Fruit fly (Drosophila melanogaster): ENCODE results near the gene dnk.

The dnk gene

DNA sequence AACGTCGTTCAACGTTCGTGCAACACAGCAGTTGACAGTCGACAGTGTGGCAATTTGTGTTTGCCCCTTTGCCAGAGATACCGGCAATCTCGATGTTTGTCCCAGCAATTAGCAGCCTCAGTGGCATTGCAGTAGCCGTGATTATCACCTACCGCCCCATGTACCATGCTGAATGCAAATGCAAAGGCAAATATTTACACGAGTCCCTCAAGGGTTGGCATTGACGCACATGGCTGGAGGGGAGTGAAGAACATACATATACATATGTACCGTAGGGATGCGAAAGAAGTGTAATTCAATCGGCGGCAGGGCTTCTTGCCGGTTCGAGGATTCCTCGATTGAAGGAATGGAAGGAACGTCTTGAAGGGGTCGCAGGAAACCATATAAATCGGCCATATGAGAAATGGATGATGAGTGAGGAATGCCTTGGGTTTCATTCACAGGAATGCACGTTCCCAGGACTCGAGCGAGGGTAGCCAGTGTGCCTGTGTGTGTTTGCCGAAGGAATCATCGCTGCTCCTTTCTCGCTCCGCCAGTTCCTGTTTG, 19.2 kb downstream of the dnk start (continued):
- TF ChIP-seq chinmo (GFP tag; IDR thresholded peaks at IDR 0.05; ENCODE audit: partially characterized antibody) (0 out of 4 replicates have a peak, but pooled peaks have one; percentile 23), CG18011 (GFP tag; optimal IDR thresholded peaks at IDR 0.05) (no peak), CG32532 (GFP tag; IDR thresholded peaks at IDR 0.05) (no peak), ara (GFP tag; IDR thresholded peaks at IDR 0.05) (0 out of 2 replicates have a peak, but pooled peaks have one; percentile 33), zfh1 (GFP tag; IDR thresholded peaks at IDR 0.05) (no peak), kni (GFP tag; optimal IDR thresholded peaks at IDR 0.05) (peak; percentile 25), Poxn (GFP tag; IDR thresholded peaks at IDR 0.05) (no peak), CG2875 (GFP tag; optimal IDR thresholded peaks at IDR 0.05) (peak; percentile 4), sens (GFP tag) (peak; percentile 40), CG18599 (GFP tag; optimal IDR thresholded peaks at IDR 0.05) (no peak), lmd (GFP tag; IDR thresholded peaks at IDR 0.05) (no peak), yki (optimal IDR thresholded peaks at IDR 0.05) (no peak), rib (GFP tag; IDR thresholded peaks at IDR 0.05) (no peak), pros (GFP tag; optimal IDR thresholded peaks at IDR 0.05) (peak; percentile 93), Med (GFP tag) (peak; percentile 54), H15 (GFP tag; IDR thresholded peaks at IDR 0.05) (no peak), fd102C (GFP tag; optimal IDR thresholded peaks at IDR 0.05) (peak; percentile 24), p53 (GFP tag; optimal IDR thresholded peaks at IDR 0.05) (no peak), nau (GFP tag; optimal IDR thresholded peaks at IDR 0.05) (no peak), twi (tag; optimal IDR thresholded peaks at IDR 0.05) (peak; percentile 57), Kr (GFP tag; optimal IDR thresholded peaks at IDR 0.05) (peak; percentile 65), ac (GFP tag; optimal IDR thresholded peaks at IDR 0.05) (peak; percentile 33), NK7.1 (GFP tag; optimal IDR thresholded peaks at IDR 0.05) (no peak), nerfin-1 (tag; optimal IDR thresholded peaks at IDR 0.05) (peak; percentile 56), CG33557 (GFP tag; optimal IDR thresholded peaks at IDR 0.05) (peak; percentile 17), CG14667 (GFP tag; IDR thresholded peaks at IDR 0.05) (no peak), peb (GFP tag; IDR thresholded peaks at IDR 0.05) (no peak), Atf3 (GFP tag; optimal IDR thresholded peaks at IDR 0.05) (no peak), hkb (optimal IDR thresholded peaks at IDR 0.05) (no peak), hkb (GFP tag; IDR thresholded peaks at IDR 0.05) (no peak), Sry-β (GFP tag; optimal IDR thresholded peaks at IDR 0.05) (no peak), odd (GFP tag; optimal IDR thresholded peaks at IDR 0.05) (peak; percentile 17), Dek (tag; optimal IDR thresholded peaks at IDR 0.05) (no peak), Neu2 (GFP tag; optimal IDR thresholded peaks at IDR 0.05; ENCODE audit: borderline replicate concordance) (no peak), Drgx (GFP tag; IDR thresholded peaks at IDR 0.05) (no peak), CG32767 (GFP tag; IDR thresholded peaks at IDR 0.05) (no peak), CG15011 (GFP tag; optimal IDR thresholded peaks at IDR 0.05) (no peak), CG12071 (GFP tag; optimal IDR thresholded peaks at IDR 0.05) (peak; percentile 26), otp (GFP tag; IDR thresholded peaks at IDR 0.05) (peak; percentile 70), fru (optimal IDR thresholded peaks at IDR 0.05) (no peak), Nf-YB (GFP tag; optimal IDR thresholded peaks at IDR 0.05) (no peak), sc (optimal IDR thresholded peaks at IDR 0.05) (no peak), sc (GFP tag; optimal IDR thresholded peaks at IDR 0.05) (no peak), CG12942 (GFP tag; optimal IDR thresholded peaks at IDR 0.05) (no peak), fd64A (GFP tag; optimal IDR thresholded peaks at IDR 0.05) (peak; percentile 50), esg (GFP tag; conservative IDR thresholded peaks at IDR 0.05) (no peak), zfh2 (GFP tag; optimal IDR thresholded peaks at IDR 0.05) (no peak), Lhr (GFP tag; optimal IDR thresholded peaks at IDR 0.05) (no peak), psq (GFP tag; optimal IDR thresholded peaks at IDR 0.05) (no peak), CG17802 (tag; optimal IDR thresholded peaks at IDR 0.05) (no peak), CG2120 (GFP tag; optimal IDR thresholded peaks at IDR 0.05) (no peak), BtbVII (GFP tag; optimal IDR thresholded peaks at IDR 0.05) (no peak)

Measured in whole organism, embryonic.